Fruit fly (Drosophila melanogaster) whole organism, wandering third instar larva: ENCODE measurements around the gene CG6654.

ENCODE experiments used
- Abd-B ChIP-seq: fragments of >200 bp; optimal IDR thresholded peaks from 2 replicates; lab custom pipeline; 2017; ENCODE audit warnings: missing biosample characterization, missing genetic modification characterization
- CG32264 ChIP-seq: fragments of 200-800 bp; sonication (Bioruptor generic); optimal IDR thresholded peaks from 2 replicates; lab custom pipeline; 2016; ENCODE audit warnings: missing biosample characterization, missing genetic modification characterization
- CG9705 ChIP-seq: fragments of 200-800 bp; sonication (Bioruptor generic); optimal IDR thresholded peaks from 2 replicates; lab custom pipeline; 2018; ENCODE audit warnings: missing biosample characterization, mild to moderate bottlenecking, missing genetic modification characterization
- CrebA ChIP-seq: fragments of 200-800 bp; sonication (Bioruptor generic); optimal IDR thresholded peaks from 2 replicates; lab custom pipeline; 2016; ENCODE audit warnings: missing biosample characterization, mild to moderate bottlenecking, missing genetic modification characterization, borderline replicate concordance
- Dif ChIP-seq: fragments of 200-275, 200-300 bp; sonication (Bioruptor generic); optimal IDR thresholded peaks from 2 replicates; lab custom pipeline; 2018; ENCODE audit warnings: missing biosample characterization, missing genetic modification characterization; ENCODE audit not compliant: partially characterized antibody
- GATAd ChIP-seq: sonication (Bioruptor generic); optimal IDR thresholded peaks from 2 replicates; lab custom pipeline; 2016; ENCODE audit warnings: missing biosample characterization, missing genetic modification characterization
- HLH106 ChIP-seq: fragments of 200-800 bp; optimal IDR thresholded peaks from 3 replicates; lab custom pipeline; 2019; ENCODE audit warnings: missing biosample characterization, mild to moderate bottlenecking, missing genetic modification characterization, moderate library complexity
- Hnf4 ChIP-seq: fragments of 200-800 bp; sonication (Bioruptor generic); optimal IDR thresholded peaks from 2 replicates; lab custom pipeline; 2016; ENCODE audit warnings: missing biosample characterization, mild to moderate bottlenecking, missing genetic modification characterization
- Hr78 ChIP-seq: fragments of >200 bp; optimal IDR thresholded peaks from 2 replicates; lab custom pipeline; 2017; ENCODE audit warnings: missing biosample characterization, missing genetic modification characterization
- Hr83 ChIP-seq: fragments of 200-300 bp; sonication (Bioruptor generic); optimal IDR thresholded peaks from 2 replicates; lab custom pipeline; 2016; ENCODE audit warnings: missing biosample characterization, mild to moderate bottlenecking, missing genetic modification characterization, moderate library complexity; ENCODE audit not compliant: poor library complexity, severe bottlenecking
- Jra ChIP-seq: sonication (Bioruptor generic); optimal IDR thresholded peaks from 2 replicates; lab custom pipeline; 2016; ENCODE audit warnings: missing biosample characterization, missing genetic modification characterization
- Mio ChIP-seq: sonication (Bioruptor generic); optimal IDR thresholded peaks from 2 replicates; lab custom pipeline; 2016; ENCODE audit warnings: missing biosample characterization, missing genetic modification characterization
- Myc ChIP-seq: fragments of >200 bp; optimal IDR thresholded peaks from 2 replicates; lab custom pipeline; 2017
- N ChIP-seq: fragments of >200 bp; optimal IDR thresholded peaks from 2 replicates; lab custom pipeline; 2018; ENCODE audit warnings: missing biosample characterization, missing external identifiers, missing genetic modification characterization
- OdsH ChIP-seq: fragments of 200-800 bp; sonication (Bioruptor generic); optimal IDR thresholded peaks from 2 replicates; lab custom pipeline; 2016; ENCODE audit warnings: missing biosample characterization, mild to moderate bottlenecking, missing genetic modification characterization
- Rel ChIP-seq, 2 experiments: fragments of 200-800 bp; sonication (Bioruptor generic) in 1 of 2; optimal IDR thresholded peaks; 2 replicates in 1 of 2; 3 replicates in 1 of 2; lab custom pipeline; 2016 to 2019; ENCODE audit warnings: mild to moderate bottlenecking in 2 of 2, missing biosample characterization in 2 of 2, missing genetic modification characterization in 2 of 2, moderate library complexity in 1 of 2
- Sp1 ChIP-seq: fragments of 200-800 bp; sonication (Bioruptor generic); optimal IDR thresholded peaks from 3 replicates; lab custom pipeline; 2019; ENCODE audit warnings: missing biosample characterization, mild to moderate bottlenecking, missing genetic modification characterization, moderate library complexity
- Vsx2 ChIP-seq: fragments of 200-300, 225-300 bp; sonication (Bioruptor generic); optimal IDR thresholded peaks from 2 replicates; lab custom pipeline; 2018; ENCODE audit warnings: missing biosample characterization, missing genetic modification characterization; ENCODE audit not compliant: partially characterized antibody
- brk ChIP-seq: fragments of 200-800 bp; sonication (Bioruptor generic); optimal IDR thresholded peaks from 2 replicates; lab custom pipeline; 2016; ENCODE audit warnings: missing biosample characterization, mild to moderate bottlenecking, missing genetic modification characterization
- dl ChIP-seq, 2 experiments: fragments of 175-275, 200-275 bp in 1 of 2; fragments of 200-275 bp in 1 of 2; sonication (Bioruptor generic); optimal IDR thresholded peaks; lab custom pipeline; 2018; ENCODE audit warnings: mild to moderate bottlenecking in 2 of 2, missing biosample characterization in 2 of 2, missing genetic modification characterization in 2 of 2, moderate library complexity in 2 of 2; ENCODE audit not compliant: partially characterized antibody in 2 of 2, insufficient read depth in 1 of 2
- dmrt93B ChIP-seq: fragments of 200-800 bp; sonication (Bioruptor generic); optimal IDR thresholded peaks from 2 replicates; lab custom pipeline; 2018; ENCODE audit warnings: missing biosample characterization, mild to moderate bottlenecking, missing genetic modification characterization
- dsf ChIP-seq: sonication (Bioruptor generic); optimal IDR thresholded peaks from 2 replicates; lab custom pipeline; 2016; ENCODE audit warnings: missing biosample characterization, missing genetic modification characterization, borderline replicate concordance
- ey ChIP-seq: fragments of 200-800 bp; sonication (Bioruptor generic); optimal IDR thresholded peaks from 2 replicates; lab custom pipeline; 2016; ENCODE audit warnings: missing biosample characterization, missing genetic modification characterization
- foxo ChIP-seq, 2 experiments: fragments of 200-800 bp; sonication (Bioruptor generic); optimal IDR thresholded peaks; 2 replicates in 1 of 2; 3 replicates in 1 of 2; lab custom pipeline; 2016 to 2017; ENCODE audit warnings: missing biosample characterization in 2 of 2, missing genetic modification characterization in 2 of 2
- h ChIP-seq: fragments of 200-800 bp; sonication (Bioruptor generic); optimal IDR thresholded peaks from 3 replicates; lab custom pipeline; 2016; ENCODE audit warnings: missing biosample characterization, mild to moderate bottlenecking, missing genetic modification characterization
- lola ChIP-seq: fragments of >200 bp; optimal IDR thresholded peaks from 2 replicates; lab custom pipeline; 2017; ENCODE audit warnings: missing biosample characterization, missing genetic modification characterization
- pan ChIP-seq: fragments of >200 bp; optimal IDR thresholded peaks from 2 replicates; lab custom pipeline; 2017
- psq ChIP-seq: fragments of 200-800 bp; sonication (Bioruptor generic); optimal IDR thresholded peaks from 3 replicates; lab custom pipeline; 2017; ENCODE audit warnings: missing biosample characterization, mild to moderate bottlenecking, missing genetic modification characterization, moderate library complexity
- rgr ChIP-seq: fragments of 200-800 bp; sonication (Bioruptor generic); optimal IDR thresholded peaks from 3 replicates; lab custom pipeline; 2016; ENCODE audit warnings: missing biosample characterization, mild to moderate bottlenecking, missing genetic modification characterization
- sage ChIP-seq: fragments of 200-800 bp; sonication (Bioruptor generic); optimal IDR thresholded peaks from 2 replicates; lab custom pipeline; 2016; ENCODE audit warnings: missing biosample characterization, mild to moderate bottlenecking, missing genetic modification characterization
- sv ChIP-seq: fragments of 200-800 bp; sonication (Bioruptor generic); optimal IDR thresholded peaks from 3 replicates; lab custom pipeline; 2016; ENCODE audit warnings: missing biosample characterization, missing genetic modification characterization
- tai ChIP-seq: sonication (Bioruptor generic); optimal IDR thresholded peaks from 2 replicates; lab custom pipeline; 2016; ENCODE audit warnings: missing biosample characterization, missing genetic modification characterization
- usp ChIP-seq: fragments of >200 bp; optimal IDR thresholded peaks from 2 replicates; lab custom pipeline; 2017; ENCODE audit warnings: missing biosample characterization, missing genetic modification characterization
- woc ChIP-seq: sonication (Bioruptor generic); optimal IDR thresholded peaks from 2 replicates; lab custom pipeline; 2016; ENCODE audit warnings: missing biosample characterization, mild to moderate bottlenecking, missing genetic modification characterization

Gene CG6654

dm6 chr3R:15225279-15225730, 11.8 kb upstream of the CG6654 start, which contains the start of the genes CG31344 and Caf1-55:
TSS of gene CG31344 (minus strand) at chr3R:15225329.
TSS of gene Caf1-55 (plus strand) at chr3R:15225576.
- TF ChIP-seq dsf (peak; percentile 19), usp (GFP tag; lab: Kevin White, UChicago) (no peak), Rel (GFP tag; optimal IDR thresholded peaks at IDR 0.05; lab: Kevin White, UChicago) (no peak), Rel (tag; optimal IDR thresholded peaks at IDR 0.05; lab: Kevin White, UChicago) (peak; percentile 70), Jra (GFP tag; lab: Kevin White, UChicago) (peak; percentile 50), ey (GFP tag; lab: Kevin White, UChicago) (peak; percentile 10), Dif (GFP tag; lab: Kevin White, UChicago) (no peak)

dm6 chr3R:15222973-15223372, 9.5 kb upstream of the CG6654 start, which contains the start of gene Polr2G:
TSS of gene Polr2G (minus strand) at chr3R:15223180.
- no peak for TF ChIP-seq Rel (GFP tag; optimal IDR thresholded peaks at IDR 0.05; lab: Kevin White, UChicago)
- TF ChIP-seq Rel (tag; optimal IDR thresholded peaks at IDR 0.05; lab: Kevin White, UChicago), result no peak
- TF ChIP-seq CrebA (GFP tag; lab: Kevin White, UChicago), result no peak
- no peak for TF ChIP-seq rgr (GFP tag; lab: Kevin White, UChicago)
- TF ChIP-seq h (GFP tag; lab: Kevin White, UChicago), result no peak
- no peak for TF ChIP-seq lola (GFP tag; lab: Kevin White, UChicago)
- no peak for TF ChIP-seq woc (GFP tag; lab: Kevin White, UChicago)
- TF ChIP-seq Mio (GFP tag; lab: Kevin White, UChicago), result no peak
- TF ChIP-seq, all 38 proteins: peak for 0

- TF ChIP-seq ey (GFP tag; lab: Kevin White, UChicago) (peak; percentile 77), Rel (GFP tag; optimal IDR thresholded peaks at IDR 0.05; lab: Kevin White, UChicago) (no peak), Rel (tag; optimal IDR thresholded peaks at IDR 0.05; lab: Kevin White, UChicago) (peak; percentile 74), CG9705 (peak; percentile 72), rgr (GFP tag; lab: Kevin White, UChicago) (peak; percentile 71), pan (lab: Kevin White, UChicago) (no peak), dmrt93B (GFP tag; lab: Kevin White, UChicago) (no peak), dsf (no peak), Sp1 (GFP tag; lab: Kevin White, UChicago) (peak; percentile 75), lola (GFP tag; lab: Kevin White, UChicago) (no peak), foxo (GFP tag; optimal IDR thresholded peaks at IDR 0.05; lab: Kevin White, UChicago) (peak; percentile 28 to 94), HLH106 (peak; percentile 94), sage (no peak), Vsx2 (GFP tag; lab: Kevin White, UChicago) (no peak), h (GFP tag; lab: Kevin White, UChicago) (peak; percentile 95), OdsH (peak; percentile 62), CG32264 (GFP tag; lab: Kevin White, UChicago) (peak; percentile 83), Mio (GFP tag; lab: Kevin White, UChicago) (peak; percentile 41), GATAd (GFP tag; lab: Kevin White, UChicago) (peak; percentile 9), psq (GFP tag; lab: Kevin White, UChicago) (peak; percentile 67), sv (GFP tag; lab: Kevin White, UChicago) (peak; percentile 63)
These were observed 5.5 kb upstream of the CG6654 start, which contains the start of the genes SIDL and CG12241 for dm6 chr3R:15218824-15219576. TSS of gene SIDL (minus strand) at chr3R:15218874. TSS of gene CG12241 (plus strand) at chr3R:15219256.

dm6 chr3R:15208712-15209499, 4.6 kb downstream of the CG6654 start, which contains the start of the genes Spn88Eb and Mau2:
TSS of gene Spn88Eb (minus strand) at chr3R:15208762.
TSS of gene Mau2 (plus strand) at chr3R:15209204.
- TF ChIP-seq h (GFP tag; lab: Kevin White, UChicago) (no peak), CG9705 (peak; percentile 61), Vsx2 (GFP tag; lab: Kevin White, UChicago) (no peak), brk (GFP tag; lab: Kevin White, UChicago) (no peak), OdsH (peak; percentile 18), dmrt93B (GFP tag; lab: Kevin White, UChicago) (no peak), Abd-B (GFP tag; lab: Kevin White, UChicago) (no peak), Hnf4 (GFP tag; lab: Kevin White, UChicago) (no peak), ey (GFP tag; lab: Kevin White, UChicago) (peak; percentile 47), Dif (GFP tag; lab: Kevin White, UChicago) (no peak), usp (GFP tag; lab: Kevin White, UChicago) (no peak), Jra (GFP tag; lab: Kevin White, UChicago) (no peak), Rel (GFP tag; optimal IDR thresholded peaks at IDR 0.05; lab: Kevin White, UChicago) (no peak), Rel (tag; optimal IDR thresholded peaks at IDR 0.05; lab: Kevin White, UChicago) (peak; percentile 7), sage (no peak), Hr83 (GFP tag; lab: Kevin White, UChicago) (peak; percentile 72), CrebA (GFP tag; lab: Kevin White, UChicago) (no peak), Mio (GFP tag; lab: Kevin White, UChicago) (no peak), N (GFP tag; lab: Kevin White, UChicago) (no peak), tai (GFP tag; lab: Kevin White, UChicago) (no peak), foxo (GFP tag; optimal IDR thresholded peaks at IDR 0.05; lab: Kevin White, UChicago) (peak in 1 of 2 experiments; percentile 81), pan (lab: Kevin White, UChicago) (no peak), psq (GFP tag; lab: Kevin White, UChicago) (peak; percentile 15), HLH106 (peak; percentile 74), Hr78 (GFP tag; lab: Kevin White, UChicago) (no peak), dl (GFP tag; optimal IDR thresholded peaks at IDR 0.05; lab: Kevin White, UChicago; ENCODE audit: insufficient read depth in 1 of 2, partially characterized antibody in 2 of 2) (no peak), Sp1 (GFP tag; lab: Kevin White, UChicago) (peak; percentile 56), Myc (lab: Kevin White, UChicago) (peak; percentile 67), CG32264 (GFP tag; lab: Kevin White, UChicago) (no peak), woc (GFP tag; lab: Kevin White, UChicago) (peak; percentile 82)
